Worm (Caenorhabditis elegans) whole organism, late embryonic: ENCODE results near the gene ZK1290.15.

Experiments
- F13H6.1 ChIP-seq: sonication (generic microtip); optimal IDR thresholded peaks from 2 replicates; lab custom pipeline; 2016; ENCODE audit warnings: missing genetic modification characterization, missing compliant biosample characterization
- K02D7.2 ChIP-seq: sonication (generic microtip); optimal IDR thresholded peaks from 2 replicates; lab custom pipeline; 2017; ENCODE audit warnings: mild to moderate bottlenecking, missing genetic modification characterization, missing compliant biosample characterization
- T23F11.4 ChIP-seq: fragments of 200-800 bp; sonication (Bioruptor generic); optimal IDR thresholded peaks from 2 replicates; lab custom pipeline; 2018; ENCODE audit warnings: mild to moderate bottlenecking, missing genetic modification characterization, missing compliant biosample characterization
- Y22D7AL.16 ChIP-seq: sonication (generic microtip); optimal IDR thresholded peaks from 2 replicates; lab custom pipeline; 2016; ENCODE audit warnings: missing genetic modification characterization, missing compliant biosample characterization
- ama-1 ChIP-seq: fragments of 150-350 bp; optimal IDR thresholded peaks from 2 replicates; lab custom pipeline; 2014
- ceh-14 ChIP-seq: sonication (generic microtip); optimal IDR thresholded peaks from 2 replicates; lab custom pipeline; 2016; ENCODE audit warnings: missing genotype, missing genetic modification characterization, missing compliant biosample characterization
- ceh-18 ChIP-seq: sonication (generic microtip); optimal IDR thresholded peaks from 2 replicates; lab custom pipeline; 2016; ENCODE audit warnings: missing genetic modification characterization, missing compliant biosample characterization
- ceh-2 ChIP-seq: sonication (generic microtip); optimal IDR thresholded peaks from 2 replicates; lab custom pipeline; 2016; ENCODE audit warnings: missing genotype, missing genetic modification characterization, missing compliant biosample characterization
- ceh-22 ChIP-seq: sonication (generic microtip); optimal IDR thresholded peaks from 2 replicates; lab custom pipeline; 2017; ENCODE audit warnings: missing biosample characterization, missing genetic modification characterization
- ceh-24 ChIP-seq: sonication (generic microtip); optimal IDR thresholded peaks from 2 replicates; lab custom pipeline; 2016; ENCODE audit warnings: mild to moderate bottlenecking, missing genetic modification characterization, missing compliant biosample characterization
- ceh-34 ChIP-seq: sonication (generic microtip); optimal IDR thresholded peaks from 2 replicates; lab custom pipeline; 2016; ENCODE audit warnings: mild to moderate bottlenecking, missing genetic modification characterization, missing compliant biosample characterization
- che-1 ChIP-seq: sonication (generic microtip); optimal IDR thresholded peaks from 2 replicates; lab custom pipeline; 2016; ENCODE audit warnings: mild to moderate bottlenecking, missing genetic modification characterization, missing compliant biosample characterization
- dve-1 ChIP-seq: sonication (generic microtip); optimal IDR thresholded peaks from 2 replicates; lab custom pipeline; 2017; ENCODE audit warnings: antibody characterized with exemption, mild to moderate bottlenecking, missing genetic modification characterization, missing compliant biosample characterization
- elt-4 ChIP-seq: sonication (generic microtip); optimal IDR thresholded peaks from 2 replicates; lab custom pipeline; 2016; ENCODE audit warnings: missing genetic modification characterization, missing compliant biosample characterization
- ets-4 ChIP-seq: sonication (generic microtip); optimal IDR thresholded peaks from 2 replicates; lab custom pipeline; 2016; ENCODE audit warnings: missing genetic modification characterization, missing compliant biosample characterization
- eyg-1 ChIP-seq: sonication (generic microtip); optimal IDR thresholded peaks from 2 replicates; lab custom pipeline; 2016; ENCODE audit warnings: missing genotype, missing genetic modification characterization, missing compliant biosample characterization
- fax-1 ChIP-seq: sonication (generic microtip); optimal IDR thresholded peaks from 2 replicates; lab custom pipeline; 2016; ENCODE audit warnings: missing genotype, missing genetic modification characterization, missing compliant biosample characterization
- fkh-10 ChIP-seq: fragments of 150-350 bp; optimal IDR thresholded peaks from 2 replicates; lab custom pipeline; 2014; ENCODE audit warnings: missing biosample characterization, missing genetic modification reagents, missing genetic modification characterization
- hlh-15 ChIP-seq: sonication (generic microtip); optimal IDR thresholded peaks from 2 replicates; lab custom pipeline; 2016; ENCODE audit warnings: missing genetic modification characterization, missing compliant biosample characterization
- hlh-30 ChIP-seq: sonication (generic microtip); optimal IDR thresholded peaks from 2 replicates; lab custom pipeline; 2017; ENCODE audit warnings: antibody characterized with exemption, missing genetic modification characterization, missing compliant biosample characterization; ENCODE audit not compliant: insufficient read depth
- hlh-6 ChIP-seq: sonication (generic microtip); optimal IDR thresholded peaks from 2 replicates; lab custom pipeline; 2016; ENCODE audit warnings: missing genotype, missing genetic modification characterization, missing compliant biosample characterization
- lim-6 ChIP-seq: sonication (generic microtip); optimal IDR thresholded peaks from 2 replicates; lab custom pipeline; 2016; ENCODE audit warnings: missing genetic modification characterization, missing compliant biosample characterization
- lin-11 ChIP-seq: fragments of 200-800 bp; sonication (Bioruptor generic); optimal IDR thresholded peaks from 2 replicates; lab custom pipeline; 2018; ENCODE audit warnings: mild to moderate bottlenecking, missing genetic modification characterization, missing compliant biosample characterization
- nhr-232 ChIP-seq: sonication (generic microtip); optimal IDR thresholded peaks from 2 replicates; lab custom pipeline; 2016; ENCODE audit warnings: missing genetic modification characterization, missing compliant biosample characterization
- npax-4 ChIP-seq: sonication (generic microtip); optimal IDR thresholded peaks from 2 replicates; lab custom pipeline; 2016; ENCODE audit warnings: missing genetic modification characterization, missing compliant biosample characterization
- odd-2 ChIP-seq: sonication (generic microtip); optimal IDR thresholded peaks from 2 replicates; lab custom pipeline; 2017; ENCODE audit warnings: antibody characterized with exemption, mild to moderate bottlenecking, missing genetic modification characterization, missing compliant biosample characterization
- pqm-1 ChIP-seq: sonication (generic microtip); optimal IDR thresholded peaks from 2 replicates; lab custom pipeline; 2016; ENCODE audit warnings: missing genetic modification characterization, missing compliant biosample characterization
- pros-1 ChIP-seq: fragments of 150-350 bp; optimal IDR thresholded peaks from 2 replicates; lab custom pipeline; 2014; ENCODE audit warnings: missing biosample characterization, missing genetic modification reagents, missing genetic modification characterization
- ref-2 ChIP-seq: sonication (generic microtip); optimal IDR thresholded peaks from 2 replicates; lab custom pipeline; 2016; ENCODE audit warnings: missing genetic modification characterization, missing compliant biosample characterization
- rnt-1 ChIP-seq: sonication (generic microtip); optimal IDR thresholded peaks from 2 replicates; lab custom pipeline; 2016; ENCODE audit warnings: missing genetic modification characterization, missing compliant biosample characterization
- sdc-2 ChIP-seq: sonication (generic microtip); optimal IDR thresholded peaks from 2 replicates; lab custom pipeline; 2016; ENCODE audit warnings: missing genotype, missing genetic modification characterization, missing compliant biosample characterization
- sox-2 ChIP-seq: fragments of 200-800 bp; sonication (Bioruptor generic); IDR thresholded peaks from 2 replicates; pipeline ENCODE4 v1.3.6; 2022; ENCODE audit warnings: missing genetic modification reagents, missing genetic modification characterization, missing compliant biosample characterization
- syd-9 ChIP-seq: sonication (generic microtip); optimal IDR thresholded peaks from 2 replicates; lab custom pipeline; 2016; ENCODE audit warnings: mild to moderate bottlenecking, missing genetic modification characterization, moderate library complexity, missing compliant biosample characterization
- unc-42 ChIP-seq: sonication (generic microtip); optimal IDR thresholded peaks from 2 replicates; lab custom pipeline; 2016; ENCODE audit warnings: missing genotype, missing genetic modification characterization, missing compliant biosample characterization
- unc-55 ChIP-seq: sonication (generic microtip); optimal IDR thresholded peaks from 2 replicates; lab custom pipeline; 2017; ENCODE audit warnings: missing biosample characterization, missing genetic modification reagents, missing genetic modification characterization
- zip-5 ChIP-seq: sonication (generic microtip); optimal IDR thresholded peaks from 2 replicates; lab custom pipeline; 2016; ENCODE audit warnings: missing genetic modification characterization, missing compliant biosample characterization
- ztf-16 ChIP-seq: sonication (generic microtip); optimal IDR thresholded peaks from 2 replicates; lab custom pipeline; 2017; ENCODE audit warnings: missing genetic modification characterization, missing compliant biosample characterization

ZK1290.15 gene

DNA sequence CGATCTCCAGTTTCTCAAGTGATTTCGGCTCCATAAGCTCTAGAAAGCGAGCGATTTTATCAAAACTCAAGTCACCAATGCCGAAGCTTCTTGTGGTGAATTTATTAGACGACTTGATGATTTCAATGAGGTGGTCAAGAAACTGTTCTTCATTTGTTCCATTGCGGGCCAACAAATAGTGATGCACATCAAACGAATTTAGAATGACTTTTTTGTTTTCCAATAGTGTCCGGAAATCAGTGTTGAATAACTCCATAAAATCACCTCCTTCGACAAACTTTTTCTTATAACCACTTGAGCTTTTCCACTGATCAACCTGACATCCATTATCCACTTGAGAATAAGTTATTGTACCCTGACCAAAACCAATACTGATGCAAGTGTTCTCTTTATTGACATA lies 23.9 kb downstream of the ZK1290.15 start:
- TF ChIP-seq syd-9 (tag; lab: Kevin White, UChicago) (no peak), ceh-18 (tag; lab: Kevin White, UChicago) (no peak), fkh-10 (no peak), lin-11 (no peak), sox-2 (GFP tag; lab: Robert Waterston, UW) (no peak), unc-55 (GFP tag; lab: Kevin White, UChicago) (no peak), lim-6 (tag; lab: Kevin White, UChicago) (no peak), hlh-15 (tag; lab: Kevin White, UChicago) (no peak), che-1 (tag; lab: Kevin White, UChicago) (no peak), T23F11.4 (no peak)

DNA sequence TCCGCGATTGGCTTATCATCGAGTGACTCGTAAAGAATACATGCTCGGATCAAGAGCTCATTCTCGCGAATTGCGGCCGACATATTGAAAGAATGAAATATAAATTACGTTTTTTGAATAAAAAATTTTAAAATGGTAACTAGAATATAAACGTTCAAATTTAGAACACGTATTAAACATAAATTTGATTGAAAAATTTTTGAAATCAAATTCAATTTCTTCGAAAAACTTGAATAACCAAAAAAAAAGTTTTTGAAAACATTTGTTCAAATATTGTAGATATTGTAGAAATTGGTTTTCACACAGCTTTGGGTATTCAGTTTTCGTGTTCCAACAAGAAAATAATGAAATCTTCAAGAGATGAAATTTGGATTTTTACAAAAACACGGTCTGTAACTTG lies 24.7 kb downstream of the ZK1290.15 start, which contains the start of gene fbxa-224:
Gene fbxa-224, minus strand, starts transcription at position 101 of the 400 bp plus-strand sequence.
- TF ChIP-seq lim-6 (tag; lab: Kevin White, UChicago) (no peak), elt-4 (no peak), dve-1 (tag; lab: Kevin White, UChicago) (no peak), ceh-14 (no peak), Y22D7AL.16 (tag; lab: Kevin White, UChicago) (no peak), lin-11 (no peak), ceh-34 (tag; lab: Kevin White, UChicago) (no peak), hlh-30 (tag; lab: Kevin White, UChicago) (no peak), odd-2 (tag; lab: Kevin White, UChicago) (no peak), syd-9 (tag; lab: Kevin White, UChicago) (no peak), sdc-2 (tag; lab: Kevin White, UChicago) (no peak)

DNA sequence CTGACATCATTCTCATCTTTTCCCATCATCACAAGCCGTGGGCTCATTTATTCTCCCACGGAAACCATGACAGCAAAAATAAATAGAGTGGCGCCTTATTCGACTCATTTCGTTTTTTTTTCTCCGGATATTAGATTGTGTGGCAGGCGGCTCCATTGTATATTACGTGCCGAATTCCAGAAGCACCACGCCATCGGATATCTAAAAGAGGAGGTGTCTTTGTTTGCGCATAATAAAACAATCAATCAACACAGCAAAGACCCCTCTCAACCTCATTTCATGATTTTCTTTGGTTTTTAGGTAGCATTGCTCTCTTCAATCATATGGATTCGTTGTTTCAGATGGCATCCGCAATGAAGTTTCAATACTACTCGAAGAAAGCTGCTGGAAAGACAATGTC lies 25.7 kb downstream of the ZK1290.15 start, which contains the start of gene tph-1:
Gene tph-1, plus strand, starts transcription at position 301 of the 400 bp plus-strand sequence.
- TF ChIP-seq ceh-22 (tag; lab: Kevin White, UChicago), result no peak
- TF ChIP-seq F13H6.1, result no peak
- no peak for TF ChIP-seq rnt-1 (tag; lab: Kevin White, UChicago)
- TF ChIP-seq lim-6 (tag; lab: Kevin White, UChicago), result no peak
- no peak for TF ChIP-seq ets-4 (tag; lab: Kevin White, UChicago)
- TF ChIP-seq eyg-1, result no peak
- no peak for TF ChIP-seq T23F11.4
- TF ChIP-seq pqm-1, result no peak
- no peak for TF ChIP-seq npax-4
- no peak for TF ChIP-seq ceh-2 (tag; lab: Kevin White, UChicago)
- no peak for TF ChIP-seq hlh-6 (tag; lab: Kevin White, UChicago)
- no peak for TF ChIP-seq K02D7.2
- TF ChIP-seq zip-5, result no peak
- TF ChIP-seq ceh-24 (tag; lab: Kevin White, UChicago), result no peak
- no peak for TF ChIP-seq pros-1 (tag; lab: Kevin White, UChicago)

DNA sequence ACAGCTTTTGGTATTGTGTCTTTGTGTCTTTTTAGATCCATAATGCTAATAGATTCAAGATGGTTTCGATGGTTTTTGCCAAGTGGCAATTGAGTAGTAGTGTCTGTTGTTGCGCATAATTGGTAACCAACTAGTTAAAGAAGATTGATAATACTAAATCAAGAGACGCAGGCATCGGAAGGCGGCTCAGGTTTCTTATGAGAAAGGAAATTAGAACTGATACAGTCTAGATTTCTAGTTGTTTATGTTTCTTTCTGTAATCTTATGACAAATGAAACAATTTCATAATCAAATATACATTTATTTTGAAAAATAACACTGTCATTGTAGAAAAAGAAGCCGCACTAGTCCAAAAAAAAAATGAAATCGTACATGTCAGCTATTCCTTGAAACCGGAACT lies 30.4 kb downstream of the ZK1290.15 start, which contains the start of gene ZK1290.10:
Gene ZK1290.10, minus strand, starts transcription at position 101 of the 400 bp plus-strand sequence.
- no peak for TF ChIP-seq nhr-232
- no peak for TF ChIP-seq unc-42 (tag; lab: Kevin White, UChicago)
- no peak for TF ChIP-seq hlh-15 (tag; lab: Kevin White, UChicago)
- TF ChIP-seq ztf-16, result no peak
- no peak for TF ChIP-seq fax-1 (tag; lab: Kevin White, UChicago)
- TF ChIP-seq ceh-24 (tag; lab: Kevin White, UChicago), result no peak
- TF ChIP-seq ama-1 (lab: Kevin White, UChicago), result no peak
- TF ChIP-seq ref-2 (tag; lab: Kevin White, UChicago), result no peak
- no peak for TF ChIP-seq eyg-1
- TF ChIP-seq unc-55 (GFP tag; lab: Kevin White, UChicago), result no peak
